Fruit fly (Drosophila melanogaster): ENCODE data around the gene msb1l.

- no peak for TF ChIP-seq toe (GFP tag; optimal IDR thresholded peaks at IDR 0.05)
- no peak for TF ChIP-seq Clk (GFP tag; optimal IDR thresholded peaks at IDR 0.05)
- TF ChIP-seq CG5204 (GFP tag; optimal IDR thresholded peaks at IDR 0.05): no peak
Observed at dm6 chr2L:19530092-19530491, 47.4 kb upstream of the msb1l start, which contains the start of gene CG10165.

All from whole organism, adult.